Worm (Caenorhabditis elegans): ENCODE measurements around the gene cls-2.

- no peak for TF ChIP-seq aptf-2 (GFP tag; conservative IDR thresholded peaks at IDR 0.05)
- TF ChIP-seq unc-62 (GFP tag; optimal IDR thresholded peaks at IDR 0.05): no peak
- TF ChIP-seq mxl-1 (tag; optimal IDR thresholded peaks at IDR 0.05): no peak
These were observed 37.6 kb upstream of the cls-2 start, which contains the start of gene F59B2.12 for ce11 chrIII:9017181-9017651.
